Worm (Caenorhabditis elegans): ENCODE results near the gene skr-21.

ce11 chrX:13246668-13247358, 20.3 kb upstream of the skr-21 start:
- TF ChIP-seq ama-1 (optimal IDR thresholded peaks at IDR 0.05) (no peak), ceh-36 (tag; optimal IDR thresholded peaks at IDR 0.05) (no peak), pes-1 (GFP tag; IDR thresholded peaks at IDR 0.05) (no peak), flt-1 (GFP tag; IDR thresholded peaks at IDR 0.05) (no peak)

Measured in whole organism, early embryonic.